Fruit fly (Drosophila melanogaster) whole organism, prepupa: Measurements from ENCODE around the gene mei-38.

ENCODE experiments used
- Blimp-1 ChIP-seq: fragments of 200-800 bp; sonication (Bioruptor generic); optimal IDR thresholded peaks from 3 replicates; lab custom pipeline; 2017; ENCODE audit warnings: missing biosample characterization, missing genetic modification characterization, mild to moderate bottlenecking, moderate library complexity, missing genetic modification reagents
- CG10631 ChIP-seq: fragments of 200-800 bp; sonication (Bioruptor generic); optimal IDR thresholded peaks from 2 replicates; lab custom pipeline; 2016; ENCODE audit warnings: missing biosample characterization, missing genetic modification characterization
- CG10669 ChIP-seq: fragments of 200-800 bp; sonication (Bioruptor generic); optimal IDR thresholded peaks from 3 replicates; lab custom pipeline; 2018; ENCODE audit warnings: missing biosample characterization, mild to moderate bottlenecking, missing genetic modification characterization, moderate library complexity
- CG11294 ChIP-seq: fragments of 200-800 bp; sonication (Bioruptor generic); IDR thresholded peaks from 2 replicates; pipeline ENCODE4 v1.3.6; 2022; ENCODE audit warnings: missing biosample characterization, missing genetic modification characterization
- CG11762 ChIP-seq: fragments of 200-800 bp; sonication (Bioruptor generic); optimal IDR thresholded peaks from 3 replicates; lab custom pipeline; 2016; ENCODE audit warnings: missing biosample characterization, missing genetic modification characterization; ENCODE audit not compliant: insufficient read depth
- CG11902 ChIP-seq: fragments of 200-800 bp; sonication (Bioruptor generic); optimal IDR thresholded peaks from 3 replicates; lab custom pipeline; 2016; ENCODE audit warnings: missing biosample characterization, missing genetic modification characterization
- CG1621 ChIP-seq: fragments of 200-800 bp; sonication (Bioruptor generic); optimal IDR thresholded peaks from 3 replicates; lab custom pipeline; 2018; ENCODE audit warnings: missing biosample characterization, mild to moderate bottlenecking, missing genetic modification characterization
- CG16779 ChIP-seq: fragments of 200-800 bp; sonication (Bioruptor generic); optimal IDR thresholded peaks from 3 replicates; lab custom pipeline; 2017; ENCODE audit warnings: missing biosample characterization, mild to moderate bottlenecking, missing genetic modification characterization
- CG31627 ChIP-seq: fragments of 200-800 bp; sonication (Bioruptor generic); optimal IDR thresholded peaks from 3 replicates; lab custom pipeline; 2016; ENCODE audit warnings: missing biosample characterization, missing genetic modification characterization
- CG32006 ChIP-seq: fragments of 200-800 bp; sonication (Bioruptor generic); optimal IDR thresholded peaks from 3 replicates; lab custom pipeline; 2017; ENCODE audit warnings: missing biosample characterization, mild to moderate bottlenecking, missing genetic modification characterization
- CG4318 ChIP-seq: fragments of 200-800 bp; sonication (Bioruptor generic); optimal IDR thresholded peaks from 3 replicates; lab custom pipeline; 2017; ENCODE audit warnings: missing biosample characterization, mild to moderate bottlenecking, missing genetic modification characterization
- CG6163 ChIP-seq: fragments of 200-800 bp; sonication (Bioruptor generic); IDR thresholded peaks from 3 replicates; pipeline ENCODE4 v1.3.6; 2022; ENCODE audit warnings: missing biosample characterization, missing genetic modification characterization
- CG6276 ChIP-seq: fragments of 200-800 bp; sonication (Bioruptor generic); optimal IDR thresholded peaks from 2 replicates; lab custom pipeline; 2017; ENCODE audit warnings: missing biosample characterization, mild to moderate bottlenecking, missing genetic modification characterization
- CG6854 ChIP-seq: fragments of 200-800 bp; sonication (Bioruptor generic); optimal IDR thresholded peaks from 2 replicates; lab custom pipeline; 2017; ENCODE audit warnings: missing biosample characterization, mild to moderate bottlenecking, missing genetic modification characterization
- CG7368 ChIP-seq: fragments of 200-800 bp; sonication (Bioruptor generic); optimal IDR thresholded peaks from 3 replicates; lab custom pipeline; 2016; ENCODE audit warnings: missing biosample characterization, missing genetic modification characterization
- CG8119 ChIP-seq: fragments of 200-800 bp; sonication (Bioruptor generic); IDR thresholded peaks from 3 replicates; pipeline ENCODE4 v1.3.6; 2022; ENCODE audit warnings: missing biosample characterization, missing genetic modification characterization
- CG8319 ChIP-seq: fragments of 200-800 bp; sonication (Bioruptor generic); optimal IDR thresholded peaks from 3 replicates; lab custom pipeline; 2016; ENCODE audit warnings: missing biosample characterization, missing genetic modification characterization
- CG8632 ChIP-seq: fragments of 200-800 bp; sonication (Bioruptor generic); optimal IDR thresholded peaks from 3 replicates; lab custom pipeline; 2016; ENCODE audit warnings: missing biosample characterization, missing genetic modification characterization
- Eip78C ChIP-seq: fragments of 200-800 bp; sonication (Bioruptor generic); peaks from one replicate; lab custom pipeline; 2016; ENCODE audit warnings: missing biosample characterization, missing genetic modification characterization
- Eip93F ChIP-seq: fragments of 200-800 bp; sonication (Bioruptor generic); optimal IDR thresholded peaks from 2 replicates; lab custom pipeline; 2016; ENCODE audit warnings: missing biosample characterization, mild to moderate bottlenecking, missing genetic modification characterization
- Hr38 ChIP-seq: sonication (Bioruptor generic); optimal IDR thresholded peaks from 2 replicates; lab custom pipeline; 2016; ENCODE audit warnings: missing biosample characterization, missing genetic modification characterization
- Hr39 ChIP-seq: fragments of 200-800 bp; sonication (Bioruptor generic); optimal IDR thresholded peaks from 2 replicates; lab custom pipeline; 2016; ENCODE audit warnings: missing biosample characterization, missing genetic modification characterization
- Hr4 ChIP-seq: fragments of 200-800 bp; sonication (Bioruptor generic); optimal IDR thresholded peaks from 3 replicates; lab custom pipeline; 2016; ENCODE audit warnings: missing biosample characterization, missing genetic modification characterization
- Met ChIP-seq: fragments of 200-800 bp; sonication (Bioruptor generic); optimal IDR thresholded peaks from 3 replicates; lab custom pipeline; 2016; ENCODE audit warnings: missing biosample characterization, missing genetic modification characterization
- OdsH ChIP-seq: fragments of 200-800 bp; sonication (Bioruptor generic); optimal IDR thresholded peaks from 3 replicates; lab custom pipeline; 2016; ENCODE audit warnings: missing biosample characterization, missing genetic modification characterization
- Sox102F ChIP-seq: fragments of 200-800 bp; sonication (Bioruptor generic); optimal IDR thresholded peaks from 2 replicates; lab custom pipeline; 2016; ENCODE audit warnings: missing biosample characterization, mild to moderate bottlenecking, missing genetic modification characterization
- Sox14 ChIP-seq: fragments of 200-800 bp; sonication (Bioruptor generic); optimal IDR thresholded peaks from 3 replicates; lab custom pipeline; 2016; ENCODE audit warnings: missing biosample characterization, missing genetic modification characterization
- achi ChIP-seq: fragments of 200-800 bp; sonication (Bioruptor generic); optimal IDR thresholded peaks from 3 replicates; lab custom pipeline; 2016; ENCODE audit warnings: missing biosample characterization, missing genetic modification characterization
- dac ChIP-seq: fragments of 200-800 bp; sonication (Bioruptor generic); optimal IDR thresholded peaks from 2 replicates; lab custom pipeline; 2017; ENCODE audit warnings: missing biosample characterization, mild to moderate bottlenecking, missing genetic modification characterization
- dsx ChIP-seq: fragments of 200-800 bp; optimal IDR thresholded peaks from 3 replicates; lab custom pipeline; 2019; ENCODE audit warnings: missing biosample characterization, mild to moderate bottlenecking, missing genetic modification characterization, moderate library complexity; ENCODE audit not compliant: poor library complexity, severe bottlenecking
- esn ChIP-seq: fragments of 200-800 bp; sonication (Bioruptor generic); optimal IDR thresholded peaks from 2 replicates; lab custom pipeline; 2016; ENCODE audit warnings: missing biosample characterization, mild to moderate bottlenecking, missing genetic modification characterization, moderate library complexity
- fd59A ChIP-seq: fragments of 200-800 bp; sonication (Bioruptor generic); optimal IDR thresholded peaks from 2 replicates; lab custom pipeline; 2017; ENCODE audit warnings: missing biosample characterization, mild to moderate bottlenecking, missing genetic modification characterization, missing genetic modification reagents
- fd85E ChIP-seq: fragments of 200-800 bp; sonication (Bioruptor generic); optimal IDR thresholded peaks from 3 replicates; lab custom pipeline; 2016; ENCODE audit warnings: missing biosample characterization, missing genetic modification characterization
- lz ChIP-seq: fragments of 200-800 bp; sonication (Bioruptor generic); optimal IDR thresholded peaks from 3 replicates; lab custom pipeline; 2016; ENCODE audit warnings: missing biosample characterization, missing genetic modification characterization
- net ChIP-seq: fragments of 200-800 bp; sonication (Bioruptor generic); optimal IDR thresholded peaks from 3 replicates; lab custom pipeline; 2016; ENCODE audit warnings: missing biosample characterization, missing genetic modification characterization
- pdm3 ChIP-seq: fragments of 200-800 bp; sonication (Bioruptor generic); optimal IDR thresholded peaks from 3 replicates; lab custom pipeline; 2016; ENCODE audit warnings: missing biosample characterization, missing genetic modification characterization
- salr ChIP-seq, 2 experiments: fragments of 200-800 bp; sonication (Bioruptor generic); optimal IDR thresholded peaks; 3 replicates each; lab custom pipeline; 2016 to 2018; ENCODE audit warnings: missing biosample characterization in 2 of 2, missing genetic modification characterization in 2 of 2, mild to moderate bottlenecking in 1 of 2
- spab ChIP-seq: fragments of 200-800 bp; sonication (Bioruptor generic); optimal IDR thresholded peaks from 2 replicates; lab custom pipeline; 2017; ENCODE audit warnings: missing biosample characterization, mild to moderate bottlenecking, missing genetic modification characterization, missing genetic modification reagents
- topi ChIP-seq: fragments of 200-800 bp; sonication (Bioruptor generic); optimal IDR thresholded peaks from 3 replicates; lab custom pipeline; 2016; ENCODE audit warnings: missing biosample characterization, missing genetic modification characterization
- vri ChIP-seq: fragments of 200-800 bp; sonication (Bioruptor generic); optimal IDR thresholded peaks from 3 replicates; lab custom pipeline; 2016; ENCODE audit warnings: missing biosample characterization, mild to moderate bottlenecking, missing genetic modification characterization

Gene mei-38

DNA sequence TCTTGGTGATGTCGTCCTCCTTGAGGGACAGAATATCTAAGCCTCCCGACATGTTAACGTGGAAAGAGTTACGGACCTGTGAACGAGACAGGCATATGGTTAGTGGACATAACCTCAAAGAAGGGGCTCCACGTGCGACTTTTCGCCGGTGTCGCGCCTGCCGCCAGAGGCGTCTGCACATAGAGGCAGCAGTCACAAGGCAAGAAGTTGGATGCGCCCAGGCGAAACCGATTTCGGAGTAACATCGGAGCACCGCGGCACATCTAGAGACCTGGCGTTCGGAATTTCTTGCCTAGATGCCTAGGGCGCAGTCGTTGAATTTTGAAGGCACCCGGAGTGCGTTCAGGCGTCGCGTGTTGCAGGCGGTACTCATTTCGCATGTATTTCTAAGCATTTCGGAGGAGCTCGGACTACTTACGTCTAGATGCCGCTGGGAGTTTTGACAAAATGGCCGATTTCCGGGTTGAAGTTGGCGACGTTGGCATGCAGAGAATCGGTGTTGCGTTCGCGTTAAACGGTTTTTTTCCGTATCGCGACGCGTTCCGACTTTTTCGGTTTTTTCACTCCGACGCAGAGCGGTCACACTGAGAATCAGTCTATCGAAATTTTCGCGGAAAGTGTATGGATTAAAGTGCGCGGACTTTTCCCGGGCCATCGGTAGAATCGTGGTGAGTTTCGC is 6.1 kb downstream of the mei-38 start, which contains the start of the genes sta and inc (continued):
- TF ChIP-seq CG6276 (GFP tag; lab: Kevin White, UChicago) (no peak), CG1621 (tag; lab: Kevin White, UChicago) (peak; percentile 86), CG16779 (tag; lab: Kevin White, UChicago) (peak; percentile 28), spab (peak; percentile 10), salr (GFP tag; optimal IDR thresholded peaks at IDR 0.05; lab: Kevin White, UChicago) (peak in 1 of 2 experiments; percentile 37), CG11294 (GFP tag; lab: Robert Waterston, UW) (no peak), Met (GFP tag; lab: Kevin White, UChicago) (peak; percentile 68), lz (peak; percentile 43), CG11902 (no peak)

DNA sequence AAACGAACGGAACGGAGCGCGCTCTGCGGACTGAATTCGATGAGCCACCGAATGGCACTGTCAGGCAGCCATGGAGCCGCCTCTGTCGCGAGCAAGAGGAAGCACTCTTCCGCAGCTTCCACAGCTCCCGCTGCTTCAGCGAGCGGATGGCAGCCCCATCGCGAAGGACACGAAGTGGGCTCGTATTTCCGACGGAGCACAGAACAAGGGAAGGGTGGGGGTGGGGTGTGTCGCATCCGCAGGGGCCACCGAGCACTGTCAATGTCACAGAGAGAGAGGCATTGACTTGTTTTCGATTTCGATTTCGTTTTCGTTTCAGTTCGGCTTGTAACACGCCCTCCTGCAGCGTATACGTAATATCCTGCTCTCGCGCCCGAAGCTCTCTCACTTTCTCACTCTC is 30.9 kb downstream of the mei-38 start, which contains the start of gene Nmdar2:
Gene Nmdar2, minus strand, starts transcription at position 59 of the 400 bp plus-strand sequence.
- TF ChIP-seq fd85E (GFP tag; lab: Kevin White, UChicago) (no peak), Hr39 (no peak), CG8319 (GFP tag; lab: Kevin White, UChicago) (no peak), topi (no peak), vri (no peak), OdsH (GFP tag; lab: Kevin White, UChicago) (no peak), CG6276 (GFP tag; lab: Kevin White, UChicago) (no peak), Hr4 (GFP tag; lab: Kevin White, UChicago) (no peak), pdm3 (GFP tag; lab: Kevin White, UChicago) (no peak), Eip93F (GFP tag; lab: Kevin White, UChicago) (no peak), Sox102F (GFP tag; lab: Kevin White, UChicago) (no peak)

dm6 chrX:1508241-1508823 is 31.5 kb downstream of the mei-38 start:
- TF ChIP-seq Hr38 (GFP tag; lab: Kevin White, UChicago) (no peak), fd85E (GFP tag; lab: Kevin White, UChicago) (no peak), CG10669 (GFP tag; lab: Kevin White, UChicago) (no peak), net (GFP tag; lab: Kevin White, UChicago) (no peak), CG11294 (GFP tag; lab: Robert Waterston, UW) (no peak), lz (no peak), CG8119 (GFP tag; lab: Robert Waterston, UW) (no peak), CG6163 (GFP tag; lab: Robert Waterston, UW) (no peak), Blimp-1 (GFP tag; lab: Kevin White, UChicago) (no peak), CG7368 (no peak), CG32006 (GFP tag; lab: Kevin White, UChicago) (no peak), Hr39 (no peak), Sox102F (GFP tag; lab: Kevin White, UChicago) (no peak), Eip93F (GFP tag; lab: Kevin White, UChicago) (no peak), dac (GFP tag; lab: Kevin White, UChicago) (no peak), Sox14 (no peak)
- TF ChIP-seq, all 60 proteins: peak for 0

- TF ChIP-seq spab (no peak), CG11902 (no peak), achi (GFP tag; lab: Kevin White, UChicago) (peak; percentile 80), Sox14 (peak; percentile 38), pdm3 (GFP tag; lab: Kevin White, UChicago) (no peak), Eip78C (GFP tag; lab: Kevin White, UChicago) (peak; percentile 19), Met (GFP tag; lab: Kevin White, UChicago) (no peak), CG10631 (GFP tag; lab: Kevin White, UChicago) (no peak), CG31627 (GFP tag; lab: Kevin White, UChicago) (peak; percentile 1), CG8319 (GFP tag; lab: Kevin White, UChicago) (no peak), fd59A (GFP tag; lab: Kevin White, UChicago) (no peak), CG6854 (GFP tag; lab: Kevin White, UChicago) (no peak), CG4318 (GFP tag; lab: Kevin White, UChicago) (no peak), fd85E (GFP tag; lab: Kevin White, UChicago) (no peak), CG32006 (GFP tag; lab: Kevin White, UChicago) (no peak), esn (GFP tag; lab: Kevin White, UChicago) (peak; percentile 21), CG8632 (GFP tag; lab: Kevin White, UChicago) (no peak), CG11762 (GFP tag; lab: Kevin White, UChicago) (no peak), CG1621 (tag; lab: Kevin White, UChicago) (peak; percentile 5), dsx (GFP tag; lab: Kevin White, UChicago) (peak; percentile 27), CG16779 (tag; lab: Kevin White, UChicago) (no peak)
These were observed 35.9 kb downstream of the mei-38 start, which contains the start of gene CG14795 for dm6 chrX:1512753-1513226. TSS of gene CG14795 (minus strand) at chrX:1512803.
